Fruit fly (Drosophila melanogaster): ENCODE measurements around the gene CG14984.

dm6 chr3L:3952468-3952867 is at the start of gene CG14984:
- TF ChIP-seq psq (optimal IDR thresholded peaks at IDR 0.05) (no peak), Sin3A (optimal IDR thresholded peaks at IDR 0.05) (no peak), h (optimal IDR thresholded peaks at IDR 0.05) (no peak), Myc (optimal IDR thresholded peaks at IDR 0.05) (no peak), insv (optimal IDR thresholded peaks at IDR 0.05) (no peak)

All from Kc167 (cell line).